Worm (Caenorhabditis elegans): ENCODE results near the gene F40G9.7.

DNA sequence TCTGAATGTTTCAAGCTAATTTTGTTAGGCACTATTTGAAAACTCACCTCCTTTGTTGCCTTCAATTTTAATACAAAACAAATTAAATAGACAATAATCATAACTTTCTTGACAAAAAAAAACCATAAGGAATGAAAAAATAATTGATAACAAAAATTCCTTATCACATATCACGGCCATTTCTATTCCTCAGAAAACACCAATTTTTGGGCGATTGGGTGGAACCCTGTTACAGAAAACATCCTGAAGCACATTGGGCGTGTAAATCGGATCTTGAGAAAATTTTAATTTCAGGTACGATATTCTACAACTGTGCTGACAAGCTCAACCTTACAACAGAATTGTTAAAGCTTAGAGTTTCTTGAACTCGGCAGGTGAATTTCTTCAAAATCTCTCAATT is 715 bp upstream of the F40G9.7 start, which contains the start of gene F40G9.8:
- TF ChIP-seq unc-62 (GFP tag; optimal IDR thresholded peaks at IDR 0.05), result no peak
- no peak for TF ChIP-seq lin-13 (tag; optimal IDR thresholded peaks at IDR 0.05)
- no peak for TF ChIP-seq flh-1 (GFP tag; optimal IDR thresholded peaks at IDR 0.05)

All from whole organism, mixed stage, embryonic.